Fruit fly (Drosophila melanogaster): ENCODE results near the gene oc.

oc gene

dm6 chrX:8681822-8682632, 31.5 kb upstream of the oc start (continued):
- TF ChIP-seq sc (optimal IDR thresholded peaks at IDR 0.05) (no peak), sc (GFP tag; optimal IDR thresholded peaks at IDR 0.05) (no peak), CG8290 (GFP tag; optimal IDR thresholded peaks at IDR 0.05) (no peak), CG8290 (tag; optimal IDR thresholded peaks at IDR 0.05) (peak in 1 of 2 experiments; percentile 0), maf-S (GFP tag; optimal IDR thresholded peaks at IDR 0.05) (no peak), CG30403 (GFP tag; optimal IDR thresholded peaks at IDR 0.05) (no peak), CG17385 (GFP tag; optimal IDR thresholded peaks at IDR 0.05) (peak; percentile 51), crol (GFP tag; IDR thresholded peaks at IDR 0.05) (peak; percentile 85), CG7271 (tag; optimal IDR thresholded peaks at IDR 0.05) (no peak), CG15479 (GFP tag; optimal IDR thresholded peaks at IDR 0.05) (no peak), oc (tag; optimal IDR thresholded peaks at IDR 0.05) (peak; percentile 30), CG6254 (GFP tag; optimal IDR thresholded peaks at IDR 0.05) (peak; percentile 91), Atf6 (GFP tag; IDR thresholded peaks at IDR 0.05) (0 out of 2 replicates have a peak, but pooled peaks have one; percentile 20), crp (GFP tag; optimal IDR thresholded peaks at IDR 0.05) (peak in 1 of 2 experiments; percentile 13), kni (GFP tag; optimal IDR thresholded peaks at IDR 0.05) (no peak)

- peak; percentile 94 for TF ChIP-seq CG15696 (tag; optimal IDR thresholded peaks at IDR 0.05)
- TF ChIP-seq CG16813 (GFP tag; IDR thresholded peaks at IDR 0.05; ENCODE audit: partially characterized antibody): peak; percentile 33; the same call in 1 of the 3 replicates
- TF ChIP-seq CG13123 (GFP tag; optimal IDR thresholded peaks at IDR 0.05): peak; percentile 85
- TF ChIP-seq gt (GFP tag; IDR thresholded peaks at IDR 0.05): peak; percentile 77
- TF ChIP-seq CG6813 (GFP tag; optimal IDR thresholded peaks at IDR 0.05): peak; percentile 89
- peak; percentile 95 for TF ChIP-seq Meics (GFP tag; optimal IDR thresholded peaks at IDR 0.05)
- TF ChIP-seq gsb-n (tag; optimal IDR thresholded peaks at IDR 0.05): peak; percentile 88
- peak; percentile 42 for TF ChIP-seq MESR4 (GFP tag; optimal IDR thresholded peaks at IDR 0.05)
- peak; percentile 99 for TF ChIP-seq CG15514 (GFP tag; optimal IDR thresholded peaks at IDR 0.05)
- TF ChIP-seq ems (GFP tag; optimal IDR thresholded peaks at IDR 0.05): peak; percentile 95
- TF ChIP-seq al (GFP tag; IDR thresholded peaks at IDR 0.05): peak; percentile 82
- peak; percentile 86 for TF ChIP-seq btn (GFP tag; optimal IDR thresholded peaks at IDR 0.05)
- peak; percentile 30; the same call in 1 of the 2 replicates for TF ChIP-seq Dref (GFP tag; IDR thresholded peaks at IDR 0.05)
- peak; percentile 17 for TF ChIP-seq CG15479 (GFP tag; optimal IDR thresholded peaks at IDR 0.05)
- peak; percentile 94 for TF ChIP-seq bab2 (GFP tag; optimal IDR thresholded peaks at IDR 0.05)
- TF ChIP-seq sima (GFP tag; optimal IDR thresholded peaks at IDR 0.05): peak; percentile 25
- TF ChIP-seq dmrt11E (tag; optimal IDR thresholded peaks at IDR 0.05): peak; percentile 94
- peak; percentile 71 for TF ChIP-seq CG8359 (GFP tag; optimal IDR thresholded peaks at IDR 0.05; ENCODE audit: borderline replicate concordance)
- TF ChIP-seq CG6854 (GFP tag; optimal IDR thresholded peaks at IDR 0.05): peak; percentile 89
- TF ChIP-seq gsb (GFP tag; IDR thresholded peaks at IDR 0.05): peak; percentile 79
- peak; percentile 88 for TF ChIP-seq Spps (tag; optimal IDR thresholded peaks at IDR 0.05)
- peak; percentile 67 for TF ChIP-seq Lim3 (GFP tag; IDR thresholded peaks at IDR 0.05)
- TF ChIP-seq CG10431 (GFP tag; optimal IDR thresholded peaks at IDR 0.05): peak; percentile 77
- peak; percentile 77 for TF ChIP-seq tup (GFP tag; optimal IDR thresholded peaks at IDR 0.05)
- peak; percentile 92 for TF ChIP-seq nerfin-1 (tag; optimal IDR thresholded peaks at IDR 0.05)
- TF ChIP-seq wdn (GFP tag; IDR thresholded peaks at IDR 0.05): peak; percentile 90
- peak; percentile 71 for TF ChIP-seq Ravus (GFP tag; IDR thresholded peaks at IDR 0.05)
- TF ChIP-seq CG10565 (GFP tag; optimal IDR thresholded peaks at IDR 0.05): peak; percentile 66
- TF ChIP-seq dysf (GFP tag; IDR thresholded peaks at IDR 0.05): peak; percentile 94
- TF ChIP-seq hb (GFP tag; IDR thresholded peaks at IDR 0.05; ENCODE audit: partially characterized antibody): no peak
- peak; percentile 94 for TF ChIP-seq Hmr (GFP tag; optimal IDR thresholded peaks at IDR 0.05)
- TF ChIP-seq CG34422 (GFP tag; IDR thresholded peaks at IDR 0.05): peak; percentile 88
- TF ChIP-seq Awh (GFP tag; IDR thresholded peaks at IDR 0.05): peak; percentile 93
These were observed 30.8 kb upstream of the oc start, which contains the start of gene CAH3 for dm6 chrX:8681189-8681821. CAH3 (plus strand) TSS chrX:8681252.
